Fruit fly (Drosophila melanogaster) whole organism, wandering third instar larva: Measurements from ENCODE around the gene CG33293.

Experiments used
- Abd-B ChIP-seq: fragments of >200 bp; optimal IDR thresholded peaks from 2 replicates; lab custom pipeline; 2017; ENCODE audit warnings: missing biosample characterization, missing genetic modification characterization
- CG32264 ChIP-seq: fragments of 200-800 bp; sonication (Bioruptor generic); optimal IDR thresholded peaks from 2 replicates; lab custom pipeline; 2016; ENCODE audit warnings: missing biosample characterization, missing genetic modification characterization
- CG9705 ChIP-seq: fragments of 200-800 bp; sonication (Bioruptor generic); optimal IDR thresholded peaks from 2 replicates; lab custom pipeline; 2018; ENCODE audit warnings: missing biosample characterization, mild to moderate bottlenecking, missing genetic modification characterization
- CrebA ChIP-seq: fragments of 200-800 bp; sonication (Bioruptor generic); optimal IDR thresholded peaks from 2 replicates; lab custom pipeline; 2016; ENCODE audit warnings: missing biosample characterization, mild to moderate bottlenecking, missing genetic modification characterization, borderline replicate concordance
- Dfd ChIP-seq: fragments of >200 bp; optimal IDR thresholded peaks from 2 replicates; lab custom pipeline; 2017; ENCODE audit warnings: missing biosample characterization, missing genetic modification characterization
- Dif ChIP-seq: fragments of 200-275, 200-300 bp; sonication (Bioruptor generic); optimal IDR thresholded peaks from 2 replicates; lab custom pipeline; 2018; ENCODE audit warnings: missing biosample characterization, missing genetic modification characterization; ENCODE audit not compliant: partially characterized antibody
- GATAd ChIP-seq: sonication (Bioruptor generic); optimal IDR thresholded peaks from 2 replicates; lab custom pipeline; 2016; ENCODE audit warnings: missing biosample characterization, missing genetic modification characterization
- HLH106 ChIP-seq: fragments of 200-800 bp; optimal IDR thresholded peaks from 3 replicates; lab custom pipeline; 2019; ENCODE audit warnings: missing biosample characterization, mild to moderate bottlenecking, missing genetic modification characterization, moderate library complexity
- Hnf4 ChIP-seq: fragments of 200-800 bp; sonication (Bioruptor generic); optimal IDR thresholded peaks from 2 replicates; lab custom pipeline; 2016; ENCODE audit warnings: missing biosample characterization, mild to moderate bottlenecking, missing genetic modification characterization
- Hr83 ChIP-seq: fragments of 200-300 bp; sonication (Bioruptor generic); optimal IDR thresholded peaks from 2 replicates; lab custom pipeline; 2016; ENCODE audit warnings: missing biosample characterization, mild to moderate bottlenecking, missing genetic modification characterization, moderate library complexity; ENCODE audit not compliant: poor library complexity, severe bottlenecking
- Mio ChIP-seq: sonication (Bioruptor generic); optimal IDR thresholded peaks from 2 replicates; lab custom pipeline; 2016; ENCODE audit warnings: missing biosample characterization, missing genetic modification characterization
- N ChIP-seq: fragments of >200 bp; optimal IDR thresholded peaks from 2 replicates; lab custom pipeline; 2018; ENCODE audit warnings: missing biosample characterization, missing external identifiers, missing genetic modification characterization
- OdsH ChIP-seq: fragments of 200-800 bp; sonication (Bioruptor generic); optimal IDR thresholded peaks from 2 replicates; lab custom pipeline; 2016; ENCODE audit warnings: missing biosample characterization, mild to moderate bottlenecking, missing genetic modification characterization
- Rel ChIP-seq, 2 experiments: fragments of 200-800 bp; sonication (Bioruptor generic) in 1 of 2; optimal IDR thresholded peaks; 2 replicates in 1 of 2; 3 replicates in 1 of 2; lab custom pipeline; 2016 to 2019; ENCODE audit warnings: mild to moderate bottlenecking in 2 of 2, missing biosample characterization in 2 of 2, missing genetic modification characterization in 2 of 2, moderate library complexity in 1 of 2
- Sp1 ChIP-seq: fragments of 200-800 bp; sonication (Bioruptor generic); optimal IDR thresholded peaks from 3 replicates; lab custom pipeline; 2019; ENCODE audit warnings: missing biosample characterization, mild to moderate bottlenecking, missing genetic modification characterization, moderate library complexity
- Vsx2 ChIP-seq: fragments of 200-300, 225-300 bp; sonication (Bioruptor generic); optimal IDR thresholded peaks from 2 replicates; lab custom pipeline; 2018; ENCODE audit warnings: missing biosample characterization, missing genetic modification characterization; ENCODE audit not compliant: partially characterized antibody
- br ChIP-seq: fragments of 200-800 bp; sonication (Bioruptor generic); optimal IDR thresholded peaks from 2 replicates; lab custom pipeline; 2016; ENCODE audit warnings: missing biosample characterization, missing genetic modification characterization
- brk ChIP-seq: fragments of 200-800 bp; sonication (Bioruptor generic); optimal IDR thresholded peaks from 2 replicates; lab custom pipeline; 2016; ENCODE audit warnings: missing biosample characterization, mild to moderate bottlenecking, missing genetic modification characterization
- dl ChIP-seq, 2 experiments: fragments of 175-275, 200-275 bp in 1 of 2; fragments of 200-275 bp in 1 of 2; sonication (Bioruptor generic); optimal IDR thresholded peaks; lab custom pipeline; 2018; ENCODE audit warnings: mild to moderate bottlenecking in 2 of 2, missing biosample characterization in 2 of 2, missing genetic modification characterization in 2 of 2, moderate library complexity in 2 of 2; ENCODE audit not compliant: partially characterized antibody in 2 of 2, insufficient read depth in 1 of 2
- dmrt93B ChIP-seq: fragments of 200-800 bp; sonication (Bioruptor generic); optimal IDR thresholded peaks from 2 replicates; lab custom pipeline; 2018; ENCODE audit warnings: missing biosample characterization, mild to moderate bottlenecking, missing genetic modification characterization
- dsf ChIP-seq: sonication (Bioruptor generic); optimal IDR thresholded peaks from 2 replicates; lab custom pipeline; 2016; ENCODE audit warnings: missing biosample characterization, missing genetic modification characterization, borderline replicate concordance
- ey ChIP-seq: fragments of 200-800 bp; sonication (Bioruptor generic); optimal IDR thresholded peaks from 2 replicates; lab custom pipeline; 2016; ENCODE audit warnings: missing biosample characterization, missing genetic modification characterization
- foxo ChIP-seq, 2 experiments: fragments of 200-800 bp; sonication (Bioruptor generic); optimal IDR thresholded peaks; 2 replicates in 1 of 2; 3 replicates in 1 of 2; lab custom pipeline; 2016 to 2017; ENCODE audit warnings: missing biosample characterization in 2 of 2, missing genetic modification characterization in 2 of 2
- fru ChIP-seq: fragments of 200-800 bp; sonication (Bioruptor generic); optimal IDR thresholded peaks from 3 replicates; lab custom pipeline; 2016; ENCODE audit warnings: missing biosample characterization, mild to moderate bottlenecking, missing genetic modification characterization
- h ChIP-seq: fragments of 200-800 bp; sonication (Bioruptor generic); optimal IDR thresholded peaks from 3 replicates; lab custom pipeline; 2016; ENCODE audit warnings: missing biosample characterization, mild to moderate bottlenecking, missing genetic modification characterization
- jim ChIP-seq: fragments of 175-275, 200-325 bp; sonication (Bioruptor generic); optimal IDR thresholded peaks from 2 replicates; lab custom pipeline; 2016; ENCODE audit warnings: missing biosample characterization, mild to moderate bottlenecking, missing genetic modification characterization
- lola ChIP-seq: fragments of >200 bp; optimal IDR thresholded peaks from 2 replicates; lab custom pipeline; 2017; ENCODE audit warnings: missing biosample characterization, missing genetic modification characterization
- psq ChIP-seq: fragments of 200-800 bp; sonication (Bioruptor generic); optimal IDR thresholded peaks from 3 replicates; lab custom pipeline; 2017; ENCODE audit warnings: missing biosample characterization, mild to moderate bottlenecking, missing genetic modification characterization, moderate library complexity
- rgr ChIP-seq: fragments of 200-800 bp; sonication (Bioruptor generic); optimal IDR thresholded peaks from 3 replicates; lab custom pipeline; 2016; ENCODE audit warnings: missing biosample characterization, mild to moderate bottlenecking, missing genetic modification characterization
- sage ChIP-seq: fragments of 200-800 bp; sonication (Bioruptor generic); optimal IDR thresholded peaks from 2 replicates; lab custom pipeline; 2016; ENCODE audit warnings: missing biosample characterization, mild to moderate bottlenecking, missing genetic modification characterization
- sv ChIP-seq: fragments of 200-800 bp; sonication (Bioruptor generic); optimal IDR thresholded peaks from 3 replicates; lab custom pipeline; 2016; ENCODE audit warnings: missing biosample characterization, missing genetic modification characterization
- tai ChIP-seq: sonication (Bioruptor generic); optimal IDR thresholded peaks from 2 replicates; lab custom pipeline; 2016; ENCODE audit warnings: missing biosample characterization, missing genetic modification characterization
- usp ChIP-seq: fragments of >200 bp; optimal IDR thresholded peaks from 2 replicates; lab custom pipeline; 2017; ENCODE audit warnings: missing biosample characterization, missing genetic modification characterization
- woc ChIP-seq: sonication (Bioruptor generic); optimal IDR thresholded peaks from 2 replicates; lab custom pipeline; 2016; ENCODE audit warnings: missing biosample characterization, mild to moderate bottlenecking, missing genetic modification characterization

Gene CG33293

dm6 chr3R:5250530-5251242 is 10.2 kb upstream of the CG33293 start:
- peak; percentile 62 for TF ChIP-seq h (GFP tag; lab: Kevin White, UChicago)
- peak; percentile 56 for TF ChIP-seq br (GFP tag; lab: Kevin White, UChicago)
- TF ChIP-seq N (GFP tag; lab: Kevin White, UChicago), result no peak
- no peak for TF ChIP-seq CG9705
- peak; percentile 68 for TF ChIP-seq Hnf4
- no peak for TF ChIP-seq dl (GFP tag; optimal IDR thresholded peaks at IDR 0.05; lab: Kevin White, UChicago; ENCODE audit: insufficient read depth in 1 of 2, partially characterized antibody in 2 of 2)
- TF ChIP-seq usp (GFP tag; lab: Kevin White, UChicago), result no peak
- peak; percentile 52 for TF ChIP-seq sage (GFP tag; lab: Kevin White, UChicago)
- peak; percentile 19 for TF ChIP-seq Vsx2 (GFP tag; lab: Kevin White, UChicago)
- peak; percentile 57 for TF ChIP-seq fru (GFP tag; lab: Kevin White, UChicago)
- TF ChIP-seq Hr83 (GFP tag; lab: Kevin White, UChicago), result peak; percentile 59
- TF ChIP-seq dsf (GFP tag; lab: Kevin White, UChicago), result no peak
- no peak for TF ChIP-seq lola
- no peak for TF ChIP-seq dmrt93B
- TF ChIP-seq woc (GFP tag; lab: Kevin White, UChicago), result peak; percentile 68
- TF ChIP-seq ey (GFP tag; lab: Kevin White, UChicago), result peak; percentile 65
- TF ChIP-seq Rel (GFP tag; optimal IDR thresholded peaks at IDR 0.05; lab: Kevin White, UChicago), result no peak
- TF ChIP-seq Rel (tag; optimal IDR thresholded peaks at IDR 0.05; lab: Kevin White, UChicago), result peak; percentile 97
- peak; percentile 57 for TF ChIP-seq rgr (GFP tag; lab: Kevin White, UChicago)
- TF ChIP-seq jim (GFP tag; lab: Kevin White, UChicago), result no peak
- TF ChIP-seq psq (GFP tag; lab: Kevin White, UChicago), result peak; percentile 61
- peak; percentile 24 for TF ChIP-seq HLH106
- no peak for TF ChIP-seq sv (GFP tag; lab: Kevin White, UChicago)
- TF ChIP-seq GATAd (GFP tag; lab: Kevin White, UChicago), result no peak
- TF ChIP-seq Dfd (GFP tag; lab: Kevin White, UChicago), result no peak
- peak; percentile 2 for TF ChIP-seq Mio (GFP tag; lab: Kevin White, UChicago)
- TF ChIP-seq tai (GFP tag; lab: Kevin White, UChicago), result peak; percentile 48
- peak in 1 of 2 experiments; percentile 66 for TF ChIP-seq foxo (GFP tag; optimal IDR thresholded peaks at IDR 0.05; lab: Kevin White, UChicago)
- TF ChIP-seq OdsH, result peak; percentile 54
- peak; percentile 44 for TF ChIP-seq brk
- peak; percentile 6 for TF ChIP-seq CG32264 (GFP tag; lab: Kevin White, UChicago)
- no peak for TF ChIP-seq Sp1 (GFP tag; lab: Kevin White, UChicago)
- TF ChIP-seq Abd-B (GFP tag; lab: Kevin White, UChicago), result no peak

dm6 chr3R:5249308-5249707 is 8.8 kb upstream of the CG33293 start:
- TF ChIP-seq Hr83 (GFP tag; lab: Kevin White, UChicago), result no peak

dm6 chr3R:5246950-5247349 is 6.4 kb upstream of the CG33293 start:
- TF ChIP-seq Rel (GFP tag; optimal IDR thresholded peaks at IDR 0.05; lab: Kevin White, UChicago), result no peak
- TF ChIP-seq Rel (tag; optimal IDR thresholded peaks at IDR 0.05; lab: Kevin White, UChicago), result peak; percentile 94
- no peak for TF ChIP-seq CrebA
- TF ChIP-seq lola, result no peak
- no peak for TF ChIP-seq jim (GFP tag; lab: Kevin White, UChicago)
- TF ChIP-seq GATAd (GFP tag; lab: Kevin White, UChicago), result no peak
- TF ChIP-seq Sp1 (GFP tag; lab: Kevin White, UChicago), result no peak
- TF ChIP-seq HLH106, result no peak
- TF ChIP-seq dmrt93B, result no peak
- TF ChIP-seq OdsH, result peak; percentile 5
- TF ChIP-seq Dif (GFP tag; lab: Kevin White, UChicago), result peak; percentile 44
- TF ChIP-seq psq (GFP tag; lab: Kevin White, UChicago), result no peak
